Worm (Caenorhabditis elegans) whole organism, L4/young adult: ENCODE data around the gene arg-1.
"Not testable (repeated sequence)": the region's sequence is repeated elsewhere in the genome, so short reads cannot be mapped to it uniquely, and the experiment has no call there.

Source experiments
- W03F9.2 ChIP-seq: fragments of 150-350 bp; optimal IDR thresholded peaks from 2 replicates; lab custom pipeline; 2014; ENCODE audit warnings: missing biosample characterization, missing genetic modification characterization
- dao-5 ChIP-seq: sonication (generic microtip); optimal IDR thresholded peaks from 2 replicates; lab custom pipeline; 2016; ENCODE audit warnings: missing genotype, missing genetic modification characterization, moderate library complexity, missing compliant biosample characterization
- him-1 ChIP-seq: sonication (generic microtip); optimal IDR thresholded peaks from 2 replicates; lab custom pipeline; 2016; ENCODE audit warnings: missing genotype, missing genetic modification reagents, missing genetic modification characterization, missing compliant biosample characterization

The arg-1 gene

ce11 chrX:1786607-1787006, at the start of gene arg-1:
Gene arg-1 (plus strand): TSS chrX:1786907.
- TF ChIP-seq him-1 (tag; lab: Kevin White, UChicago) (no peak), dao-5 (tag; lab: Kevin White, UChicago) (no peak), W03F9.2 (tag; lab: Kevin White, UChicago) (no peak)

DNA sequence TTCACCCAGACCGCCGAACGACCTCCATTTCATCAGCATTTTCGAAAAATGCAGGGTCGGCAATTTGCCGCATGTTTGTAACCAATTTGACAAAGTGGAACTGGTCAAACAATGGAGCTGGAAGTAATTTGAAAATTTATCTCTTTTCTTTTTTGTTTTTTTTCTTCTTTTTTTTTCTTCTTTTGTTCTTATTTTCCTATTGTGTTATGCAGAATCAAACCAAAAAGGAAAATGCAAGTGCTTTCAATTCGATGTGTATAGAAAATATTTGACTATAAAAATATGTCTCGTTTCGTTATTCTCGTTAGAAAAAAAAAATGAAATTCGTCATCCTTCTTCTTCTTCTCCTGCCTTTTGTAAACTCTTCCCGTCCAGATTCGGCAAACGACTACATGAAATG, 49.1 kb upstream of the arg-1 start, which contains the start of gene F07G6.10:
TSS of gene F07G6.10 (plus strand) at position 301 of the 400 bp plus-strand sequence.
- TF ChIP-seq him-1 (tag; lab: Kevin White, UChicago) (no peak), dao-5 (tag; lab: Kevin White, UChicago) (no peak), W03F9.2 (tag; lab: Kevin White, UChicago) (no peak)

DNA sequence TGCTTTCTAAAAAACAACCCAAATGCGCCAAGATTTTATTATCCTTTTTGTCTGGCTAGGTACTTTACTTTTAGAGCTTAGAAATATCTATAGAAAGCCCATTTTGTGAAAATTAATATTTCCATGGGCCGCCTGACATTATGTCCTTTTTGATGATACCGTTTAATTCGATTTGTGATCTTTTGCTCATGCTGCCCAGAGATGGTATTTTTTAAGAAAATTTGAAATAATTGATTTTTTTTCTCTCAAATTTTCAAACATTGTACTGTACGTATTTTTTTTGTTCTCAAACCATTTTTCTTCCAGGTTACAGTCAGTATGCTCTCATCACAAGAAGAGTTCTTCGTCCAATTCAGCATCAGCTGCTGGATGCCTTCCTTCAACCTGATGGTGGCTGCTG, 44.2 kb upstream of the arg-1 start, which contains the start of gene Y75D11A.2:
TSS of gene Y75D11A.2 (plus strand) at position 301 of the 400 bp plus-strand sequence.
- not testable (repeated sequence) for TF ChIP-seq him-1, W03F9.2, dao-5 (tag; lab: Kevin White, UChicago)

- TF ChIP-seq W03F9.2, him-1, dao-5 (tag; lab: Kevin White, UChicago): not testable (repeated sequence)
Measured at ce11 chrX:1746117-1746516, 40.6 kb upstream of the arg-1 start, which contains the start of gene Y75D11A.3. Gene Y75D11A.3 (minus strand): TSS chrX:1746217.

ce11 chrX:1748476-1748875, 38.2 kb upstream of the arg-1 start, which contains the start of gene Y75D11A.6:
Gene Y75D11A.6 (minus strand): TSS chrX:1748576.
- not testable (repeated sequence) for TF ChIP-seq him-1, W03F9.2, dao-5 (tag; lab: Kevin White, UChicago)

- TF ChIP-seq dao-5 (tag; lab: Kevin White, UChicago) (no peak), him-1 (tag; lab: Kevin White, UChicago) (no peak), W03F9.2 (tag; lab: Kevin White, UChicago) (no peak)
Measured at ce11 chrX:1769636-1770035, 17.1 kb upstream of the arg-1 start.

- TF ChIP-seq him-1 (tag; lab: Kevin White, UChicago): no peak
- TF ChIP-seq W03F9.2 (tag; lab: Kevin White, UChicago): no peak
- no peak for TF ChIP-seq dao-5 (tag; lab: Kevin White, UChicago)
Measured at ce11 chrX:1777988-1778387, 8.7 kb upstream of the arg-1 start, which contains the start of gene elc-2. Gene elc-2 (minus strand): TSS chrX:1778088.

ce11 chrX:1785692-1786091, 1.0 kb upstream of the arg-1 start:
- TF ChIP-seq dao-5 (tag; lab: Kevin White, UChicago) (no peak), him-1 (tag; lab: Kevin White, UChicago) (no peak)

- TF ChIP-seq him-1 (tag; lab: Kevin White, UChicago) (no peak), W03F9.2 (tag; lab: Kevin White, UChicago) (no peak), dao-5 (tag; lab: Kevin White, UChicago) (no peak)
Measured at ce11 chrX:1791095-1791494, 4.4 kb downstream of the arg-1 start.

DNA sequence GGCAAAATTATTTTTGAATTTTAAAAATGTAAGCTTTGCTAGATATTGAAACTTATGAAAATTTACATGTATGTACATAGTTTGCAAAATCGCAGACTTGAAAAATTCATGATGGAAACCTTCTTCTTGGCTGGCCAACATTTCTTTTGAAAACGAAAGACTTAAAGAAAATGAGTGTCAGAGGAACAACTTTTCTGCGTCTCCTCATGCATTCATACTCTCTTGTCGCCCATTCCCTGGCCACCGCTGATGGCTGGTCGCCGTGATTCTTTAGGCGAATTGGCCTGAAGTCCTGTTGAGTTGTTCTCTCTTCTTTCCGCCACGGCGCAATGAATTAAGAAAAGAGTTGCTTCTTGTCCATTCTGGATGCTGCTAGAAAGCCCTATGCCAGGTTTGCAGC, 9.4 kb downstream of the arg-1 start:
- TF ChIP-seq him-1 (tag; lab: Kevin White, UChicago) (no peak), dao-5 (tag; lab: Kevin White, UChicago) (no peak), W03F9.2 (tag; lab: Kevin White, UChicago) (no peak)

ce11 chrX:1798543-1798942, 11.8 kb downstream of the arg-1 start:
- TF ChIP-seq dao-5 (tag; lab: Kevin White, UChicago): no peak

DNA sequence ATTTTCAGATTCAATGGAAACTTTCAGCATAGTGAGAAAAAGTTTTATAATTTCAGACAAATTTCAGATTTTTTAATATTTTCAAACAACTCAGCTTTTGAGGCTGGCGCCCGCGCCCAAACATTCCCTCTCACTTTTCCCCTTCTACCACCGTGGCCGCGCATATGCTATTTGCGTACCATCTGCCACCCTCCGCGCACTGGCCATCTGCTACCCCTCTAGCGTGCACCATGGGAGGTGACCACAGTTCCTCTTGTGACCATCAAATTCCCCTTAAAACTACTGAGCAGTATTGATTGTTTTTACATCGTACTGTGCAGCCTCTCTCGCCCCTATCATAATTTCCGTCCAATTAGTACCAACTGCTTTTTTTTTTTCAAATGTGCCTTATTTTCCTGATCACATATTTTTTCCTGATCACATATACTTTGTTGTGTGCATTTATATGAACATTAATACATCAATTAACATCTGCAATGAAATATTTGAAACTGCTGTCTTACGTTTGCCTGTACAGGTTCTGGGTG, 14.3 kb downstream of the arg-1 start, which contains the start of gene C14E2.11:
TSS of gene C14E2.11 (plus strand) at position 477 of the 527 bp plus-strand sequence.
- TF ChIP-seq dao-5 (tag; lab: Kevin White, UChicago): no peak
- no peak for TF ChIP-seq him-1 (tag; lab: Kevin White, UChicago)
- no peak for TF ChIP-seq W03F9.2 (tag; lab: Kevin White, UChicago)

DNA sequence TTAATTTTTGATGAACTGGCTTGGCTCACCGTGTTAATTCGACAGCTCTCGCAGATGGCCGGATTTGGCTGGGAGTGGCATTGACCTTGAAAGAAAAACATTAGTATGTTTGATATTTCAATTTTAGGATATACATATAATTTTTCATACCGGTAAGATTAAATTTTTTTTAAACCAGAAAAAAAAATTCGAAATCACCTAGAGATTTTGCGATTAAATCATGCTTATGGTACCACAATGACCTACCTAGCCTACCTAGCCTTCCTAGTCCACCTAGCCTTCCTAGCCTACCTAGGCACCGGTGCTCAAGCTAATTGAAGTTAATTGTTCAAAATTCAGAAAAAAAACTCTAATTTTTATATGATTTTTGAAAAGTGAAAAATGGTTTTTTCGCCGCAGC, 24.7 kb downstream of the arg-1 start, which contains the start of gene C14E2.3:
TSS of gene C14E2.3 (minus strand) at position 101 of the 400 bp plus-strand sequence.
- no peak for TF ChIP-seq W03F9.2 (tag; lab: Kevin White, UChicago)
- TF ChIP-seq dao-5 (tag; lab: Kevin White, UChicago): no peak
- TF ChIP-seq him-1 (tag; lab: Kevin White, UChicago): no peak

DNA sequence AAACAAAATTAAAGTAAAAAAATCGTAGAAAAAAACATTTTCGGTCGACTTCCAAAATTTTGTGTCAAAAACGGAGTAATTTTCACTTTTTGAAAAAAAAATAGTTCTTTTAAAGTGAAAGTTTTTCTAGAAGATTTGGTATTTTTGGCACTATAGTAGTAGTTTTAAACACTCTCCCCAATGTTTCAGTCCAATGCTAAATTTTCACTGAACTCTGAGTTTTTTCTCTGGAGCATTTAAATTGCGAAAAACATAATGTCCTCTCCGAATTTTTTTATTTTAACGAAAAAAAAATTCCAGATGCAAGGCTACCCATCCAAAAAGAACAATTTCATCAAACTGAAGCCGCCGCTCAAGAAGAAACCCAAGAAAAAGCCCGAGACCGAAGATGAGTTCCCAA, 29.4 kb downstream of the arg-1 start, which contains the start of gene C14E2.7:
TSS of gene C14E2.7 (plus strand) at position 301 of the 400 bp plus-strand sequence.
- no peak for TF ChIP-seq him-1 (tag; lab: Kevin White, UChicago)
- TF ChIP-seq W03F9.2 (tag; lab: Kevin White, UChicago): no peak
- no peak for TF ChIP-seq dao-5 (tag; lab: Kevin White, UChicago)
